Fruit fly (Drosophila melanogaster): ENCODE measurements around the gene Lip4.

Lip4 gene

DNA sequence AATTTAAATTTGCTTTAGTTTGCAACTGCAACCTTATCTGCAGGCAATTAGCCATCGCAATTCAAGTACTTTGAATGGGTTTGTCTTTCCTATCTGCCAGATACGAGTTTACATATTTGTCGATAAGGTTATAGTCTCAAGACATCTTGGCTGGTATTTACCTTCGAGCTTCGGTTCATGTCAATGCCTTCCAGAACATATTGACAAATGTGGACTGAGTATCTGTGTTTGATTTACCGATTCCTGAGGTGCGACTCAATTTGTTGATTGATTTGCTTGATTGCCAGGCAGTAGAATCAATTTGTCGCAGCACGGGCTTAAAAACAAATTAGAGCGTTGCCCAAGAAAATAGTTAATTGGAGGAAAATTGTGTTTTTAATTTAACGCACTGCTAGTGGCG lies 25.4 kb downstream of the Lip4 start (continued):
- no peak for TF ChIP-seq CG4820 (GFP tag; optimal IDR thresholded peaks at IDR 0.05)
- TF ChIP-seq dimm (GFP tag; IDR thresholded peaks at IDR 0.05), result no peak
- TF ChIP-seq CG17186 (GFP tag; optimal IDR thresholded peaks at IDR 0.05), result peak; percentile 8
- TF ChIP-seq trh (GFP tag; optimal IDR thresholded peaks at IDR 0.05), result no peak
- no peak for TF ChIP-seq ap (GFP tag; IDR thresholded peaks at IDR 0.05)
- no peak for TF ChIP-seq CG6854 (GFP tag; optimal IDR thresholded peaks at IDR 0.05)
- no peak for TF ChIP-seq CG32532 (GFP tag; IDR thresholded peaks at IDR 0.05)
- no peak for TF ChIP-seq CG4282 (GFP tag; optimal IDR thresholded peaks at IDR 0.05)
- TF ChIP-seq CG7271 (tag; optimal IDR thresholded peaks at IDR 0.05), result no peak
- TF ChIP-seq CG12104 (GFP tag; optimal IDR thresholded peaks at IDR 0.05), result no peak
- peak; percentile 77 for TF ChIP-seq CG2202 (tag; optimal IDR thresholded peaks at IDR 0.05)
- peak; percentile 32 for TF ChIP-seq pfk (GFP tag; optimal IDR thresholded peaks at IDR 0.05)
- peak; percentile 51 for TF ChIP-seq CG2875 (GFP tag; optimal IDR thresholded peaks at IDR 0.05)
- TF ChIP-seq Ets97D (GFP tag; optimal IDR thresholded peaks at IDR 0.05), result no peak
- TF ChIP-seq CG34376 (GFP tag; optimal IDR thresholded peaks at IDR 0.05), result no peak
- peak; percentile 7 for TF ChIP-seq CG6254 (GFP tag; optimal IDR thresholded peaks at IDR 0.05)
- peak; percentile 27 for TF ChIP-seq twi (tag; optimal IDR thresholded peaks at IDR 0.05)
- TF ChIP-seq org-1 (GFP tag; optimal IDR thresholded peaks at IDR 0.05), result peak; percentile 41
- TF ChIP-seq Dek (tag; optimal IDR thresholded peaks at IDR 0.05), result no peak
- TF ChIP-seq ranshi (GFP tag; IDR thresholded peaks at IDR 0.05), result peak; percentile 49; the same call in 1 of the 2 replicates
- TF ChIP-seq so (GFP tag; IDR thresholded peaks at IDR 0.05), result no peak
- no peak for TF ChIP-seq prd (optimal IDR thresholded peaks at IDR 0.05)
- TF ChIP-seq prd (GFP tag; IDR thresholded peaks at IDR 0.05), result 0 out of 3 replicates have a peak, but pooled peaks have one; percentile 20
- TF ChIP-seq CG18619 (GFP tag; optimal IDR thresholded peaks at IDR 0.05), result peak; percentile 10
- peak; percentile 11 for TF ChIP-seq NC2β (GFP tag; optimal IDR thresholded peaks at IDR 0.05)
- TF ChIP-seq bsh (GFP tag; optimal IDR thresholded peaks at IDR 0.05), result peak in 1 of 2 experiments; percentile 52
- TF ChIP-seq dan (GFP tag; IDR thresholded peaks at IDR 0.05), result no peak
- TF ChIP-seq CHES-1-like (GFP tag; optimal IDR thresholded peaks at IDR 0.05), result peak; percentile 22
- peak; percentile 36 for TF ChIP-seq exex (tag; optimal IDR thresholded peaks at IDR 0.05)
- TF ChIP-seq Trl (optimal IDR thresholded peaks at IDR 0.05), result no peak
- peak; percentile 21 for TF ChIP-seq Trl (GFP tag; optimal IDR thresholded peaks at IDR 0.05)
- TF ChIP-seq CG6765 (GFP tag; optimal IDR thresholded peaks at IDR 0.05), result no peak
- no peak for TF ChIP-seq fru (optimal IDR thresholded peaks at IDR 0.05)
- TF ChIP-seq knrl (GFP tag; IDR thresholded peaks at IDR 0.05; ENCODE audit: partially characterized antibody), result no peak
- peak; percentile 21 for TF ChIP-seq CG1792 (GFP tag; optimal IDR thresholded peaks at IDR 0.05)
- TF ChIP-seq CkIIα-i1 (GFP tag; IDR thresholded peaks at IDR 0.05), result no peak
- TF ChIP-seq rib (GFP tag; IDR thresholded peaks at IDR 0.05), result no peak
- TF ChIP-seq MESR4 (GFP tag; optimal IDR thresholded peaks at IDR 0.05), result no peak
- TF ChIP-seq CG9215 (GFP tag; IDR thresholded peaks at IDR 0.05), result no peak
- no peak for TF ChIP-seq wdn (GFP tag; IDR thresholded peaks at IDR 0.05)
- peak; percentile 11 for TF ChIP-seq CG8089 (GFP tag; optimal IDR thresholded peaks at IDR 0.05)
- TF ChIP-seq CG6175 (GFP tag; IDR thresholded peaks at IDR 0.05), result no peak
- no peak for TF ChIP-seq CG12744 (GFP tag; optimal IDR thresholded peaks at IDR 0.05)
- TF ChIP-seq unc-4 (GFP tag; IDR thresholded peaks at IDR 0.05; ENCODE audit: partially characterized antibody), result no peak
- TF ChIP-seq CG15601 (tag; optimal IDR thresholded peaks at IDR 0.05), result peak; percentile 69
- no peak for TF ChIP-seq cas (GFP tag; IDR thresholded peaks at IDR 0.05)
- peak; percentile 44 for TF ChIP-seq CG3407 (GFP tag; optimal IDR thresholded peaks at IDR 0.05)
- TF ChIP-seq CG15696 (tag; optimal IDR thresholded peaks at IDR 0.05), result peak; percentile 82
- TF ChIP-seq CG3726 (GFP tag; IDR thresholded peaks at IDR 0.05), result no peak
- peak; percentile 48 for TF ChIP-seq HHEX (GFP tag; optimal IDR thresholded peaks at IDR 0.05)
- no peak for TF ChIP-seq CG2116 (GFP tag; optimal IDR thresholded peaks at IDR 0.05)
- TF ChIP-seq Hsf (GFP tag; optimal IDR thresholded peaks at IDR 0.05), result peak; percentile 8
- no peak for TF ChIP-seq CG10543 (GFP tag; optimal IDR thresholded peaks at IDR 0.05)
